Comparison of ENCODE assay signal across 2 worm cellular contexts in the genomic region with DNA sequence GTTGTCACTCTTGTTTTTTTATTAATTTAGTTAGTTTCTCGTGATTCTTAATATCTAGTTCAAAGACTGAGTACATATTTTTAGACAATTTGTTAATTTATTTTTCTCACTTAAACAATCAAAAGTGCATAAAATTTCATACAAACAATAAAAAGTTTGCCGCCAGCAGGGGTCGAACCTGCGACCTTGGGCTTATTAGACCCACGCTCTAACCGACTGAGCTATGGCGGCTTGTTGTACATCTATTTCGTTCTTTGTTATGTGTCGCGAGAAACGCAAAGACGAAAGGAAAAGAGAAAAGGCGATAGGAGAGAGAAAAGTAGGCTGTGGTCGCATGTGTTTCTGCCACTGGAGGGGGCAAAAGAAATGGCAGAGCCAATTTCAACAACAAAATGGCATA.
TF ChIP-seq lines count a peak whose summit lies in the region.

No protein-coding gene starts in this region.

TF ChIP-seq in whole organism, L1 larva, 84 proteins besides CTCF, POLR2A, EP300 and RAD21 (continued from another document):
- TF ChIP-seq mab-9 (GFP tag; IDR thresholded peaks at IDR 0.05; lab: Robert Waterston, UW) (no peak), ces-1 (GFP tag; optimal IDR thresholded peaks at IDR 0.05; lab: Kevin White, UChicago) (no peak), tbx-2 (tag; optimal IDR thresholded peaks at IDR 0.05; lab: Kevin White, UChicago) (peak; percentile 78), lir-3 (tag; optimal IDR thresholded peaks at IDR 0.05; lab: Kevin White, UChicago; ENCODE audit: poor library complexity) (peak; percentile 44), mdl-1 (tag; optimal IDR thresholded peaks at IDR 0.05; lab: Kevin White, UChicago) (peak in 1 of 2 experiments; percentile 68), lsy-2 (tag; optimal IDR thresholded peaks at IDR 0.05; lab: Kevin White, UChicago) (peak; percentile 67 to 80), lin-13 (GFP tag; optimal IDR thresholded peaks at IDR 0.05; lab: Kevin White, UChicago) (peak; percentile 41), isw-1 (GFP tag; IDR thresholded peaks at IDR 0.05; lab: Robert Waterston, UW) (peak; percentile 52), nhr-28 (tag; optimal IDR thresholded peaks at IDR 0.05; lab: Kevin White, UChicago) (no peak), hlh-17 (GFP tag; optimal IDR thresholded peaks at IDR 0.05; lab: Kevin White, UChicago; ENCODE audit: borderline replicate concordance) (no peak), F16B12.6 (tag; optimal IDR thresholded peaks at IDR 0.05; lab: Kevin White, UChicago) (no peak), nhr-76 (tag; optimal IDR thresholded peaks at IDR 0.05; lab: Kevin White, UChicago) (peak; percentile 39), grh-1 (GFP tag; IDR thresholded peaks at IDR 0.05; lab: Robert Waterston, UW) (peak; percentile 11; the same call in 1 of the 2 replicates), fkh-10 (GFP tag; optimal IDR thresholded peaks at IDR 0.05; lab: Kevin White, UChicago) (peak; percentile 81), nhr-11 (tag; optimal IDR thresholded peaks at IDR 0.05; lab: Kevin White, UChicago) (peak; percentile 11), ztf-11 (tag; optimal IDR thresholded peaks at IDR 0.05; lab: Kevin White, UChicago) (peak in 1 of 2 experiments; percentile 64), sptf-1 (tag; optimal IDR thresholded peaks at IDR 0.05; lab: Kevin White, UChicago) (no peak), snu-23 (GFP tag; optimal IDR thresholded peaks at IDR 0.05; lab: Kevin White, UChicago) (peak; percentile 89)

TF ChIP-seq in whole organism, young adult, 124 proteins besides CTCF, POLR2A, EP300 and RAD21 (continued from another document):
- TF ChIP-seq snpc-3.4 (tag; optimal IDR thresholded peaks at IDR 0.05; lab: Kevin White, UChicago) (peak; percentile 68), dpl-1 (GFP tag; optimal IDR thresholded peaks at IDR 0.05; lab: Kevin White, UChicago) (peak; percentile 23), ztf-25 (GFP tag; IDR thresholded peaks at IDR 0.05; lab: Robert Waterston, UW) (peak; percentile 92), F22D6.2 (tag; optimal IDR thresholded peaks at IDR 0.05; lab: Kevin White, UChicago) (peak; percentile 69), rcor-1 (GFP tag; IDR thresholded peaks at IDR 0.05; lab: Robert Waterston, UW) (peak; percentile 83), egrh-3 (GFP tag; IDR thresholded peaks at IDR 0.05; lab: Robert Waterston, UW) (peak; percentile 51; the same call in 1 of the 2 replicates), snpc-4 (GFP tag; optimal IDR thresholded peaks at IDR 0.05; lab: Kevin White, UChicago) (peak; percentile 56), snpc-4 (tag; optimal IDR thresholded peaks at IDR 0.05; lab: Kevin White, UChicago) (peak in 3 of 4 experiments; percentile 50 to 84 (median 76)), ztf-22 (GFP tag; optimal IDR thresholded peaks at IDR 0.05; lab: Kevin White, UChicago) (peak; percentile 66), F57A8.1 (GFP tag; optimal IDR thresholded peaks at IDR 0.05; lab: Kevin White, UChicago) (peak; percentile 73), dpff-1 (tag; optimal IDR thresholded peaks at IDR 0.05; lab: Kevin White, UChicago) (no peak), ceh-40 (GFP tag; IDR thresholded peaks at IDR 0.05; lab: Robert Waterston, UW) (peak; percentile 53; the same call in 1 of the 2 replicates), ztf-18 (tag; optimal IDR thresholded peaks at IDR 0.05; lab: Kevin White, UChicago) (peak; percentile 76), K11D2.4 (GFP tag; IDR thresholded peaks at IDR 0.05; lab: Robert Waterston, UW) (peak; percentile 81), efl-1 (GFP tag; optimal IDR thresholded peaks at IDR 0.05; lab: Kevin White, UChicago) (no peak), mcd-1 (GFP tag; IDR thresholded peaks at IDR 0.05; lab: Robert Waterston, UW) (peak; percentile 68), die-1 (tag; optimal IDR thresholded peaks at IDR 0.05; lab: Kevin White, UChicago) (peak; percentile 93), unc-62 (GFP tag; optimal IDR thresholded peaks at IDR 0.05; lab: Kevin White, UChicago) (no peak), ekl-4 (GFP tag; IDR thresholded peaks at IDR 0.05; lab: Robert Waterston, UW) (peak; percentile 69), lin-40 (tag; optimal IDR thresholded peaks at IDR 0.05; lab: Kevin White, UChicago) (peak; percentile 90), lin-26 (GFP tag; IDR thresholded peaks at IDR 0.05; lab: Robert Waterston, UW) (peak; percentile 95), him-1 (tag; optimal IDR thresholded peaks at IDR 0.05; lab: Kevin White, UChicago) (peak; percentile 79), repo-1 (tag; optimal IDR thresholded peaks at IDR 0.05; lab: Kevin White, UChicago) (peak; percentile 91), hmg-20 (GFP tag; IDR thresholded peaks at IDR 0.05; lab: Robert Waterston, UW) (peak; percentile 64), nhr-120 (GFP tag; IDR thresholded peaks at IDR 0.05; lab: Robert Waterston, UW) (0 out of 2 replicates have a peak, but pooled peaks have one; percentile 66), somi-1 (GFP tag; optimal IDR thresholded peaks at IDR 0.05; lab: Kevin White, UChicago) (peak; percentile 79), ceh-79 (tag; optimal IDR thresholded peaks at IDR 0.05; lab: Kevin White, UChicago) (peak; percentile 66), pbrm-1 (GFP tag; IDR thresholded peaks at IDR 0.05; lab: Robert Waterston, UW) (peak; percentile 92), hmg-1.2 (GFP tag; IDR thresholded peaks at IDR 0.05; lab: Robert Waterston, UW) (peak; percentile 86), aptf-2 (GFP tag; conservative IDR thresholded peaks at IDR 0.05; lab: Robert Waterston, UW) (no peak), athp-1 (tag; optimal IDR thresholded peaks at IDR 0.05; lab: Kevin White, UChicago) (peak; percentile 65), B0261.1 (tag; optimal IDR thresholded peaks at IDR 0.05; lab: Kevin White, UChicago) (peak; percentile 98), F39B2.1 (GFP tag; IDR thresholded peaks at IDR 0.05; lab: Robert Waterston, UW) (no peak; the same call in 1 of the 2 replicates), unc-130 (GFP tag; optimal IDR thresholded peaks at IDR 0.05; lab: Kevin White, UChicago) (peak; percentile 75), madf-3 (GFP tag; IDR thresholded peaks at IDR 0.05; lab: Robert Waterston, UW) (peak; percentile 84), C06A6.2 (GFP tag; conservative IDR thresholded peaks at IDR 0.05; lab: Robert Waterston, UW) (no peak), lag-1 (GFP tag; IDR thresholded peaks at IDR 0.05; lab: Robert Waterston, UW) (no peak)
